Fruit fly (Drosophila melanogaster) whole organism, embryonic: ENCODE data around the gene Kah.

Source experiments
- Atf-2 ChIP-seq: fragments of 200-800 bp; sonication (Bioruptor generic); optimal IDR thresholded peaks from 2 replicates; lab custom pipeline; 2016; ENCODE audit warnings: missing biosample characterization, missing genetic modification characterization
- Blimp-1 ChIP-seq: fragments of 200-800 bp; sonication (Bioruptor generic); optimal IDR thresholded peaks from 3 replicates; lab custom pipeline; 2018; ENCODE audit warnings: missing biosample characterization, missing genetic modification characterization, mild to moderate bottlenecking, moderate library complexity, missing genetic modification reagents
- C15 ChIP-seq: fragments of 200-800 bp; sonication (Bioruptor generic); IDR thresholded peaks from 3 replicates; pipeline ENCODE4 v1.3.6; 2022; ENCODE audit warnings: missing biosample characterization, missing genetic modification characterization
- CG11398 ChIP-seq: fragments of 200-800 bp; sonication (Bioruptor generic); optimal IDR thresholded peaks from 2 replicates; lab custom pipeline; 2016; ENCODE audit warnings: missing biosample characterization, missing genetic modification characterization
- CG11696 ChIP-seq: fragments of 200-800 bp; sonication (Bioruptor generic); IDR thresholded peaks from 2 replicates; pipeline ENCODE4 v1.3.6; 2022; ENCODE audit warnings: missing biosample characterization, missing genetic modification characterization
- CG12219 ChIP-seq: fragments of 200-800 bp; sonication (Bioruptor generic); optimal IDR thresholded peaks from 3 replicates; lab custom pipeline; 2018; ENCODE audit warnings: missing biosample characterization, mild to moderate bottlenecking, missing genetic modification characterization
- CG12391 ChIP-seq: fragments of 200-800 bp; sonication (Bioruptor generic); optimal IDR thresholded peaks from 3 replicates; lab custom pipeline; 2018; ENCODE audit warnings: missing biosample characterization, mild to moderate bottlenecking, missing genetic modification characterization, moderate library complexity
- CG13624 ChIP-seq: fragments of 200-800 bp; sonication (Bioruptor generic); optimal IDR thresholded peaks from 2 replicates; lab custom pipeline; 2016; ENCODE audit warnings: missing biosample characterization, missing genetic modification characterization
- CG2875 ChIP-seq: fragments of 200-800 bp; sonication (Bioruptor generic); optimal IDR thresholded peaks from 2 replicates; lab custom pipeline; 2017; ENCODE audit warnings: missing biosample characterization, mild to moderate bottlenecking, missing genetic modification characterization, missing genetic modification reagents
- CG5180 ChIP-seq: fragments of 200-800 bp; sonication (Bioruptor generic); optimal IDR thresholded peaks from 3 replicates; lab custom pipeline; 2017; ENCODE audit warnings: missing biosample characterization, missing genetic modification characterization, mild to moderate bottlenecking, moderate library complexity, missing genetic modification reagents
- CG9932 ChIP-seq: fragments of 200-800 bp; sonication (Bioruptor generic); IDR thresholded peaks from 2 replicates; pipeline ENCODE4 v1.3.6; 2022; ENCODE audit warnings: missing biosample characterization, missing genetic modification characterization
- Deaf1 ChIP-seq: fragments of 200-800 bp; optimal IDR thresholded peaks from 3 replicates; lab custom pipeline; 2019; ENCODE audit warnings: missing biosample characterization, mild to moderate bottlenecking, missing genetic modification characterization, moderate library complexity
- Dek ChIP-seq: fragments of 200-800 bp; sonication (Bioruptor generic); optimal IDR thresholded peaks from 3 replicates; lab custom pipeline; 2019; ENCODE audit warnings: missing biosample characterization, mild to moderate bottlenecking, missing genetic modification characterization, moderate library complexity
- E2f1 ChIP-seq: fragments of 200-800 bp; sonication (Bioruptor generic); IDR thresholded peaks from 2 replicates; pipeline ENCODE4 v1.3.6; 2022; ENCODE audit warnings: missing biosample characterization, missing genetic modification characterization
- Eip74EF ChIP-seq, 2 experiments: fragments of 200-800 bp in 1 of 2; fragments of >200 bp in 1 of 2; sonication (Bioruptor generic) in 1 of 2; optimal IDR thresholded peaks; 2 replicates each; lab custom pipeline; 2017 to 2019; ENCODE audit warnings: missing biosample characterization in 2 of 2, missing genetic modification characterization in 2 of 2, mild to moderate bottlenecking in 1 of 2, moderate library complexity in 1 of 2
- HmgZ ChIP-seq: fragments of 200-800 bp; sonication (Bioruptor generic); optimal IDR thresholded peaks from 2 replicates; lab custom pipeline; 2018; ENCODE audit warnings: missing biosample characterization, mild to moderate bottlenecking, missing genetic modification characterization
- Mad ChIP-seq: fragments of 200-800 bp; sonication (Bioruptor generic); optimal IDR thresholded peaks from 2 replicates; lab custom pipeline; 2016; ENCODE audit warnings: missing biosample characterization, missing genetic modification characterization
- Meics ChIP-seq: fragments of 200-800 bp; sonication (Bioruptor generic); optimal IDR thresholded peaks from 2 replicates; lab custom pipeline; 2017; ENCODE audit warnings: missing biosample characterization, mild to moderate bottlenecking, missing genetic modification characterization
- NC2α ChIP-seq: fragments of 200-800 bp; sonication (Bioruptor generic); optimal IDR thresholded peaks from 2 replicates; lab custom pipeline; 2016; ENCODE audit warnings: missing biosample characterization, missing genetic modification characterization
- NC2β ChIP-seq: fragments of 200-800 bp; sonication (Bioruptor generic); optimal IDR thresholded peaks from 2 replicates; lab custom pipeline; 2016; ENCODE audit warnings: missing biosample characterization, missing genetic modification characterization
- Nf-YC ChIP-seq: fragments of 200-800 bp; optimal IDR thresholded peaks from 3 replicates; lab custom pipeline; 2019; ENCODE audit warnings: missing biosample characterization, mild to moderate bottlenecking, missing genetic modification characterization, moderate library complexity
- NfI ChIP-seq: fragments of 200-800 bp; sonication (Bioruptor generic); optimal IDR thresholded peaks from 3 replicates; lab custom pipeline; 2018; ENCODE audit warnings: missing biosample characterization, mild to moderate bottlenecking, missing genetic modification characterization, moderate library complexity
- PHDP ChIP-seq: fragments of 200-800 bp; sonication (Bioruptor generic); optimal IDR thresholded peaks from 3 replicates; lab custom pipeline; 2018; ENCODE audit warnings: missing biosample characterization, mild to moderate bottlenecking, missing genetic modification characterization, moderate library complexity
- Ptx1 ChIP-seq: fragments of 200-800 bp; sonication (Bioruptor generic); IDR thresholded peaks from 2 replicates; pipeline ENCODE4 v1.3.6; 2022; ENCODE audit warnings: missing biosample characterization, missing genetic modification characterization
- Sox100B ChIP-seq: fragments of 200-800 bp; sonication (Bioruptor generic); optimal IDR thresholded peaks from 3 replicates; lab custom pipeline; 2018; ENCODE audit warnings: missing biosample characterization, mild to moderate bottlenecking, missing genetic modification characterization
- TFAM ChIP-seq: fragments of 200-800 bp; sonication (Bioruptor generic); optimal IDR thresholded peaks from 2 replicates; lab custom pipeline; 2017; ENCODE audit warnings: missing biosample characterization, missing genetic modification characterization, inconsistent platforms
- Trl ChIP-seq, 3 experiments: fragments of >200 bp in 2 of 3; fragments of 200-800 bp in 1 of 3; sonication (Bioruptor generic) in 1 of 3; optimal IDR thresholded peaks; 2 replicates in 1 of 3; 3 replicates in 2 of 3; lab custom pipeline; 2016 to 2017; ENCODE audit warnings: missing biosample characterization in 1 of 3, missing genetic modification characterization in 1 of 3
- ato ChIP-seq: fragments of 200-800 bp; sonication (Bioruptor generic); IDR thresholded peaks from 2 replicates; pipeline ENCODE4 v1.3.6; 2022; ENCODE audit warnings: missing biosample characterization, missing genetic modification characterization; ENCODE audit not compliant: partially characterized antibody
- bcd ChIP-seq: fragments of 200-800 bp; sonication (Bioruptor generic); optimal IDR thresholded peaks from 2 replicates; lab custom pipeline; 2017; ENCODE audit warnings: missing biosample characterization, mild to moderate bottlenecking, missing genetic modification characterization
- cas ChIP-seq: fragments of 200-800 bp; sonication (Bioruptor generic); IDR thresholded peaks from 2 replicates; pipeline ENCODE4 v1.3.6; 2022; ENCODE audit warnings: missing biosample characterization, missing genetic modification characterization
- chinmo ChIP-seq: fragments of 200-800 bp; sonication (Bioruptor generic); IDR thresholded peaks from 4 replicates; pipeline ENCODE4 v1.3.6; 2022; ENCODE audit warnings: missing biosample characterization, missing genetic modification characterization; ENCODE audit not compliant: partially characterized antibody
- crc ChIP-seq: fragments of 200-800 bp; sonication (Bioruptor generic); optimal IDR thresholded peaks from 2 replicates; lab custom pipeline; 2016; ENCODE audit warnings: missing biosample characterization, missing genetic modification characterization
- croc ChIP-seq: fragments of 200-800 bp; sonication (Bioruptor generic); conservative IDR thresholded peaks from 3 replicates; pipeline ENCODE4 v1.3.6; 2022; ENCODE audit warnings: missing biosample characterization, missing genetic modification characterization
- disco-r ChIP-seq: fragments of 200-800 bp; sonication (Bioruptor generic); optimal IDR thresholded peaks from 2 replicates; lab custom pipeline; 2016; ENCODE audit warnings: missing biosample characterization, missing genetic modification characterization
- grau ChIP-seq: fragments of 200-800 bp; optimal IDR thresholded peaks from 3 replicates; lab custom pipeline; 2019; ENCODE audit warnings: missing biosample characterization, mild to moderate bottlenecking, missing genetic modification characterization, moderate library complexity
- hkb ChIP-seq, 2 experiments: fragments of 200-800 bp in 1 of 2; fragments of >200 bp in 1 of 2; sonication (Bioruptor generic) in 1 of 2; IDR thresholded peaks in 1 of 2; optimal IDR thresholded peaks in 1 of 2; 2 replicates each; pipeline versions ENCODE4 v1.3.6 to Lab custom; 2017 to 2022; ENCODE audit warnings: missing biosample characterization in 1 of 2, missing genetic modification characterization in 1 of 2
- jing ChIP-seq: fragments of 200-800 bp; sonication (Bioruptor generic); optimal IDR thresholded peaks from 2 replicates; lab custom pipeline; 2018; ENCODE audit warnings: missing biosample characterization, mild to moderate bottlenecking, missing genetic modification characterization
- kni ChIP-seq: fragments of 200-800 bp; sonication (Bioruptor generic); optimal IDR thresholded peaks from 3 replicates; lab custom pipeline; 2017; ENCODE audit warnings: mild to moderate bottlenecking, missing biosample characterization, missing genetic modification reagents, missing genetic modification characterization
- maf-S ChIP-seq: fragments of 200-800 bp; sonication (Bioruptor generic); optimal IDR thresholded peaks from 2 replicates; lab custom pipeline; 2016; ENCODE audit warnings: missing biosample characterization, missing genetic modification characterization
- org-1 ChIP-seq: fragments of 200-800 bp; sonication (Bioruptor generic); optimal IDR thresholded peaks from 2 replicates; lab custom pipeline; 2017; ENCODE audit warnings: missing biosample characterization, missing genetic modification characterization
- peb ChIP-seq: fragments of 200-800 bp; sonication (Bioruptor generic); IDR thresholded peaks from 2 replicates; pipeline ENCODE4 v1.3.6; 2022; ENCODE audit warnings: missing biosample characterization, missing genetic modification characterization
- psq ChIP-seq: fragments of 200-800 bp; sonication (Bioruptor generic); optimal IDR thresholded peaks from 2 replicates; lab custom pipeline; 2017; ENCODE audit warnings: missing biosample characterization, missing genetic modification characterization
- rib ChIP-seq: fragments of 200-800 bp; sonication (Bioruptor generic); IDR thresholded peaks from 2 replicates; pipeline ENCODE4 v1.3.6; 2022; ENCODE audit warnings: missing biosample characterization, missing genetic modification characterization
- run ChIP-seq: fragments of 200-800 bp; sonication (Bioruptor generic); optimal IDR thresholded peaks from 3 replicates; lab custom pipeline; 2018; ENCODE audit warnings: missing biosample characterization, mild to moderate bottlenecking, missing genetic modification characterization
- slou ChIP-seq: fragments of 200-800 bp; sonication (Bioruptor generic); optimal IDR thresholded peaks from 3 replicates; lab custom pipeline; 2016; ENCODE audit warnings: missing biosample characterization, missing genetic modification characterization
- sug ChIP-seq: fragments of 200-800 bp; optimal IDR thresholded peaks from 2 replicates; lab custom pipeline; 2019; ENCODE audit warnings: missing biosample characterization, mild to moderate bottlenecking, missing genetic modification characterization, moderate library complexity
- tll ChIP-seq, 2 experiments: fragments of 200-800 bp in 1 of 2; fragments of >200 bp in 1 of 2; sonication (Bioruptor generic) in 1 of 2; optimal IDR thresholded peaks; 2 replicates each; lab custom pipeline; 2017 to 2019; ENCODE audit warnings: missing biosample characterization in 2 of 2, missing genetic modification characterization in 2 of 2, mild to moderate bottlenecking in 1 of 2, moderate library complexity in 1 of 2
- zf30C ChIP-seq: fragments of 200-800 bp; sonication (Bioruptor generic); optimal IDR thresholded peaks from 3 replicates; lab custom pipeline; 2018; ENCODE audit warnings: missing biosample characterization, mild to moderate bottlenecking, missing genetic modification characterization

Gene Kah

DNA sequence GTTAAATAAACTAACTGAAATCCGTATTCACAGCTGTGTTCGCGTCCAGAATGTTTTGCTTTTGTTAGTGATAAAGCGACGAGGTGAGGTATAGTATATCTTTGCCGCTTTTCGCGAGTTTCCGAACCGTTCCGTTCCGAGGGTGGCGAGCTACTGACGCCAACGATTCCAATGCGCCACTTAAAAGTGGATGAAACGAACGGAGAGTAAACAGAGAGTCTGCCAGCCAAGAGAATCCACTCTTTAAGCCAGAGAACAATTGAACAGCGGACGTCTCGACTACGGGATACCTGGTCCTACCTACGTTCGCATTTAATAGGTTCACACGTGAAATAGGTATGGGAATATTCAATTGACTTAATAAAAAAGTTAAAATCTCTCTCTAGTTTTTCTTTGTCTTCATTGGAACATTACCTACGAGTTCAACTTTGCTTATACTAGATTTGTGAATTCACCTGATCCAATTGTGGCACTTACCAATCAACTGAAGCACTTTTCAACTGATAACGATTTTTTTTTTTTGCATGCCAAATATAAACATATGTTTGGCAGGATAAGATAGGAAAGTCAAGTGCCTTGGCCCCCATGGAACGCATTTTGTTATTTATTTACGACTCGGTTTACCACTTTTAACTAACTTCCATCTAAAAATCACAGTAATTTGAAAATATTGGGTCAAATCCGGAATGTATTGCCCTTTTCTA lies 14.9 kb upstream of the Kah start, which contains the start of gene CG13893 (continued):
- TF ChIP-seq CG13624 (peak; percentile 82), sug (tag; lab: Kevin White, UChicago) (peak; percentile 85), rib (GFP tag; lab: Robert Waterston, UW) (peak; percentile 68), zf30C (GFP tag; lab: Kevin White, UChicago) (no peak), Meics (GFP tag; lab: Kevin White, UChicago) (peak; percentile 32), run (no peak), CG9932 (GFP tag; lab: Robert Waterston, UW) (peak; percentile 54), TFAM (GFP tag; lab: Kevin White, UChicago) (no peak), jing (no peak), cas (GFP tag; lab: Robert Waterston, UW) (0 out of 2 replicates have a peak, but pooled peaks have one; percentile 23), Ptx1 (GFP tag; lab: Robert Waterston, UW) (no peak), psq (GFP tag; lab: Kevin White, UChicago) (no peak), maf-S (GFP tag; lab: Kevin White, UChicago) (no peak), Nf-YC (tag; lab: Kevin White, UChicago) (peak; percentile 37), crc (GFP tag; lab: Kevin White, UChicago) (no peak), chinmo (peak; percentile 91; the same call in 3 of the 4 replicates), CG2875 (no peak), NfI (GFP tag; lab: Kevin White, UChicago) (peak; percentile 20), NC2β (GFP tag; lab: Kevin White, UChicago) (no peak), Eip74EF (GFP tag; optimal IDR thresholded peaks at IDR 0.05; lab: Kevin White, UChicago) (peak in 1 of 2 experiments; percentile 64), Atf-2 (GFP tag; lab: Kevin White, UChicago) (no peak), E2f1 (GFP tag; lab: Robert Waterston, UW) (no peak), peb (GFP tag; lab: Robert Waterston, UW) (no peak), org-1 (GFP tag; lab: Kevin White, UChicago) (no peak), hkb (optimal IDR thresholded peaks at IDR 0.05; lab: Kevin White, UChicago) (no peak), hkb (GFP tag; IDR thresholded peaks at IDR 0.05; lab: Robert Waterston, UW) (peak; percentile 62; the same call in 1 of the 2 replicates), bcd (GFP tag; lab: Kevin White, UChicago) (no peak), slou (no peak), Mad (GFP tag; lab: Kevin White, UChicago) (no peak), grau (tag; lab: Kevin White, UChicago) (peak; percentile 14), CG12219 (no peak), ato (GFP tag; lab: Robert Waterston, UW) (peak; percentile 75), Deaf1 (tag; lab: Kevin White, UChicago) (peak; percentile 89), kni (GFP tag; lab: Kevin White, UChicago) (peak; percentile 22), CG11696 (peak; percentile 44; the same call in 1 of the 2 replicates), Sox100B (GFP tag; lab: Kevin White, UChicago) (no peak), HmgZ (peak; percentile 73), croc (GFP tag; lab: Robert Waterston, UW) (no peak), PHDP (tag; lab: Kevin White, UChicago) (no peak), Dek (tag; lab: Kevin White, UChicago) (no peak), CG5180 (GFP tag; lab: Kevin White, UChicago) (no peak), disco-r (GFP tag; lab: Kevin White, UChicago) (no peak), tll (GFP tag; optimal IDR thresholded peaks at IDR 0.05; lab: Kevin White, UChicago) (no peak), Blimp-1 (GFP tag; lab: Kevin White, UChicago) (no peak), NC2α (GFP tag; lab: Kevin White, UChicago) (no peak), C15 (GFP tag; lab: Robert Waterston, UW) (no peak), CG11398 (GFP tag; lab: Kevin White, UChicago) (peak; percentile 32), CG12391 (peak; percentile 0), Trl (optimal IDR thresholded peaks at IDR 0.05; lab: Kevin White, UChicago) (peak; percentile 93 to 94), Trl (GFP tag; optimal IDR thresholded peaks at IDR 0.05; lab: Kevin White, UChicago) (no peak)
